Fruit fly (Drosophila melanogaster): ENCODE measurements around the gene CG11929.
A peak's percentile ranks its signal among the peaks of the same experiment; 100 is the strongest.

Gene CG11929

dm6 chr2L:4632997-4633396, 49.5 kb upstream of the CG11929 start (continued):
- no peak for TF ChIP-seq Blimp-1 (GFP tag; optimal IDR thresholded peaks at IDR 0.05)
- no peak for TF ChIP-seq fkh (GFP tag; optimal IDR thresholded peaks at IDR 0.05)
- peak; percentile 30; the same call in 1 of the 3 replicates for TF ChIP-seq CG8119 (GFP tag; IDR thresholded peaks at IDR 0.05)
- peak; percentile 34 for TF ChIP-seq Eip75B (GFP tag; optimal IDR thresholded peaks at IDR 0.05)
- no peak for TF ChIP-seq CG11762 (GFP tag; optimal IDR thresholded peaks at IDR 0.05; ENCODE audit: insufficient read depth)
- no peak for TF ChIP-seq Eip93F (GFP tag; optimal IDR thresholded peaks at IDR 0.05)
- TF ChIP-seq Met (GFP tag; optimal IDR thresholded peaks at IDR 0.05) = no peak
- TF ChIP-seq Smox (GFP tag; optimal IDR thresholded peaks at IDR 0.05) = no peak
- TF ChIP-seq CG10631 (GFP tag; optimal IDR thresholded peaks at IDR 0.05) = peak; percentile 45
- TF ChIP-seq CG6163 (GFP tag; IDR thresholded peaks at IDR 0.05) = peak; percentile 55; the same call in 2 of the 3 replicates
- peak; percentile 10 for TF ChIP-seq CG4318 (GFP tag; optimal IDR thresholded peaks at IDR 0.05)
- TF ChIP-seq Hr38 (GFP tag; optimal IDR thresholded peaks at IDR 0.05) = no peak

- TF ChIP-seq vri (GFP tag; optimal IDR thresholded peaks at IDR 0.05) (peak; percentile 16), CG7368 (GFP tag; optimal IDR thresholded peaks at IDR 0.05) (no peak), topi (GFP tag; optimal IDR thresholded peaks at IDR 0.05) (peak; percentile 13), CG32006 (GFP tag; optimal IDR thresholded peaks at IDR 0.05) (peak; percentile 64), Gug (GFP tag; IDR thresholded peaks at IDR 0.05) (no peak), CG10669 (GFP tag; optimal IDR thresholded peaks at IDR 0.05) (no peak), CG11294 (GFP tag; IDR thresholded peaks at IDR 0.05) (no peak), svp (GFP tag) (peak; percentile 70), Eip75B (GFP tag; optimal IDR thresholded peaks at IDR 0.05) (no peak), acj6 (GFP tag; optimal IDR thresholded peaks at IDR 0.05) (peak; percentile 15), Hr39 (GFP tag; optimal IDR thresholded peaks at IDR 0.05) (no peak), CG31627 (GFP tag; optimal IDR thresholded peaks at IDR 0.05) (peak; percentile 14), dac (GFP tag; optimal IDR thresholded peaks at IDR 0.05) (no peak), esn (GFP tag; optimal IDR thresholded peaks at IDR 0.05) (peak; percentile 18), CG4318 (GFP tag; optimal IDR thresholded peaks at IDR 0.05) (peak; percentile 18), CG3032 (tag; optimal IDR thresholded peaks at IDR 0.05) (no peak), salr (GFP tag; optimal IDR thresholded peaks at IDR 0.05) (peak in 1 of 2 experiments; percentile 31), Sox102F (GFP tag; optimal IDR thresholded peaks at IDR 0.05) (peak; percentile 22), lz (GFP tag; optimal IDR thresholded peaks at IDR 0.05) (no peak), Sox14 (GFP tag; optimal IDR thresholded peaks at IDR 0.05) (peak; percentile 16), CG34406 (GFP tag; optimal IDR thresholded peaks at IDR 0.05) (no peak), Lpt (GFP tag; optimal IDR thresholded peaks at IDR 0.05) (peak; percentile 27), Ets21C (GFP tag; optimal IDR thresholded peaks at IDR 0.05) (no peak), pdm3 (GFP tag; optimal IDR thresholded peaks at IDR 0.05) (no peak), CG6854 (GFP tag; optimal IDR thresholded peaks at IDR 0.05) (no peak), Blimp-1 (GFP tag; optimal IDR thresholded peaks at IDR 0.05) (no peak), Sox15 (GFP tag; optimal IDR thresholded peaks at IDR 0.05) (no peak), CG11762 (GFP tag; optimal IDR thresholded peaks at IDR 0.05; ENCODE audit: insufficient read depth) (no peak), Hr4 (GFP tag; optimal IDR thresholded peaks at IDR 0.05) (peak; percentile 58), Hr38 (GFP tag; optimal IDR thresholded peaks at IDR 0.05) (no peak), CG8319 (GFP tag; optimal IDR thresholded peaks at IDR 0.05) (no peak), CG6808 (GFP tag; optimal IDR thresholded peaks at IDR 0.05) (no peak), net (GFP tag; optimal IDR thresholded peaks at IDR 0.05) (peak; percentile 11), fkh (GFP tag; optimal IDR thresholded peaks at IDR 0.05) (no peak), CG8632 (GFP tag; optimal IDR thresholded peaks at IDR 0.05) (no peak), CG15336 (GFP tag; IDR thresholded peaks at IDR 0.05) (peak; percentile 42; the same call in 1 of the 2 replicates), fd85E (GFP tag; optimal IDR thresholded peaks at IDR 0.05) (no peak), Smox (GFP tag; optimal IDR thresholded peaks at IDR 0.05) (peak; percentile 3), fd59A (GFP tag; optimal IDR thresholded peaks at IDR 0.05) (no peak), dsx (GFP tag; optimal IDR thresholded peaks at IDR 0.05; ENCODE audit: poor library complexity, severe bottlenecking) (no peak), Ets96B (tag; optimal IDR thresholded peaks at IDR 0.05) (no peak), ss (GFP tag; optimal IDR thresholded peaks at IDR 0.05) (no peak), CG11902 (GFP tag; optimal IDR thresholded peaks at IDR 0.05) (no peak), cyc (GFP tag; optimal IDR thresholded peaks at IDR 0.05) (peak; percentile 10)
Observed at dm6 chr2L:4635376-4635775, 47.1 kb upstream of the CG11929 start.

All from whole organism, prepupa.